Worm (Caenorhabditis elegans): ENCODE results near the gene C12D12.1.

The C12D12.1 gene

DNA sequence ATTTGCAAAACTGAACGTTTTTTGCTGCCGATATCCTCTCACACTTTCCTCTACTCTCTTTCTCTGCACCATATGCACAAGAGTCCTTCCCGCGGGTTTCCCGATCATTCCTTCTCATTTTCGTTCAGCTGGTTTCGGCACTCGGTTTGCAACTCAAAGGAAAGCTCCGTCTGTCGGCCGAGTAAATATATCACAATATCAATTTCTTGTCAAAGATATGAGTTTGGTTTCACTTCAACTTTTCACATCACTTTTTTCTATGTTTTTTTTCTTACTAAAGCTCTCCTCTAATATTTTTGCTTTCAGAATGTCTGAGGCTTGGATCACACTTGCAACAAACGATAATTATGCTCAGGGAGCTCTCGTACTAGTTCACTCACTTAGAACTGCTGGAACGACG lies 38.3 kb downstream of the C12D12.1 start, which contains the start of gene gyg-1:
TSS of gene gyg-1 (plus strand) at position 301 of the 400 bp plus-strand sequence.
- TF ChIP-seq skn-1 (tag; optimal IDR thresholded peaks at IDR 0.05): no peak
- peak; percentile 12 for TF ChIP-seq pha-4 (tag; optimal IDR thresholded peaks at IDR 0.05)

DNA sequence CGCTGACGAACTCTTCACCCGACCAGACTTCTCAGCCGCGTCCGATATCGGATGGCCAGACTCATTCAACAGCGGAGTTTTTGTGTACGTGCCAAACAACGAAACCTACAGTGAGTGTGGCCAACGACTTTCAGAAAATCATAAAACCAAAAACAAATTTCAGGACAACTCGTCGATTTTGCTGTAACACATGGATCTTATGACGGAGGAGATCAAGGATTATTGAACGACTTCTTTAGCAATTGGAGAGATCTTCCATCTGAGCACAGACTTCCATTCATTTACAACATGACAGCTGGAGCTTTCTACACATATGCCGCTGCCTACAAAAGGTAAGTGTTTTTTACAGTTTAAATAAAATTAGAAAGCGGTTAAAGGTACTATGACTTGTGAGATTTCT lies 39.0 kb downstream of the C12D12.1 start:
- no peak for TF ChIP-seq ceh-16 (tag; optimal IDR thresholded peaks at IDR 0.05)
- TF ChIP-seq ama-1 (optimal IDR thresholded peaks at IDR 0.05): no peak
- TF ChIP-seq mml-1 (tag; optimal IDR thresholded peaks at IDR 0.05): no peak
- TF ChIP-seq lsy-12 (tag; optimal IDR thresholded peaks at IDR 0.05): no peak
- no peak for TF ChIP-seq aly-2 (tag; optimal IDR thresholded peaks at IDR 0.05)
- TF ChIP-seq ztf-4 (tag; optimal IDR thresholded peaks at IDR 0.05): no peak
- no peak for TF ChIP-seq daf-12 (tag; optimal IDR thresholded peaks at IDR 0.05)
- TF ChIP-seq hmg-11 (tag; optimal IDR thresholded peaks at IDR 0.05): no peak
- TF ChIP-seq unc-62 (GFP tag; optimal IDR thresholded peaks at IDR 0.05): no peak
- no peak for TF ChIP-seq lin-15B (tag; optimal IDR thresholded peaks at IDR 0.05)
- TF ChIP-seq mdl-1 (tag; optimal IDR thresholded peaks at IDR 0.05): no peak
- TF ChIP-seq ztf-11 (tag; optimal IDR thresholded peaks at IDR 0.05): no peak
- TF ChIP-seq skn-1 (tag; optimal IDR thresholded peaks at IDR 0.05): no peak
- TF ChIP-seq pqm-1 (tag; optimal IDR thresholded peaks at IDR 0.05): no peak
- no peak for TF ChIP-seq unc-39 (tag; optimal IDR thresholded peaks at IDR 0.05)
- TF ChIP-seq nhr-25 (tag; optimal IDR thresholded peaks at IDR 0.05): no peak
- no peak for TF ChIP-seq nhr-12 (tag; optimal IDR thresholded peaks at IDR 0.05)
- no peak for TF ChIP-seq pha-4 (tag; optimal IDR thresholded peaks at IDR 0.05)
- TF ChIP-seq nhr-77 (tag; optimal IDR thresholded peaks at IDR 0.05): no peak

- TF ChIP-seq nhr-67 (tag; optimal IDR thresholded peaks at IDR 0.05): no peak
- TF ChIP-seq ceh-16 (tag; optimal IDR thresholded peaks at IDR 0.05): no peak
- TF ChIP-seq snpc-4 (tag; optimal IDR thresholded peaks at IDR 0.05): peak; percentile 18
- TF ChIP-seq nfya-1 (tag; optimal IDR thresholded peaks at IDR 0.05; ENCODE audit: insufficient read depth): peak; percentile 55
- TF ChIP-seq pha-4 (tag; optimal IDR thresholded peaks at IDR 0.05): peak; percentile 58
- peak; percentile 12 for TF ChIP-seq elt-2 (tag; optimal IDR thresholded peaks at IDR 0.05)
- peak; percentile 86 for TF ChIP-seq lin-39 (tag; optimal IDR thresholded peaks at IDR 0.05)
- TF ChIP-seq ama-1 (optimal IDR thresholded peaks at IDR 0.05): peak; percentile 61
- peak; percentile 61 for TF ChIP-seq egl-5 (tag; optimal IDR thresholded peaks at IDR 0.05)
- peak; percentile 62 for TF ChIP-seq nhr-23 (tag; optimal IDR thresholded peaks at IDR 0.05)
- TF ChIP-seq eor-1 (tag; optimal IDR thresholded peaks at IDR 0.05): no peak
- peak; percentile 72 for TF ChIP-seq nhr-25 (tag; optimal IDR thresholded peaks at IDR 0.05)
- peak; percentile 34 for TF ChIP-seq hmg-11 (tag; optimal IDR thresholded peaks at IDR 0.05)
Observed at ce11 chrX:3540861-3541260, 41.8 kb downstream of the C12D12.1 start.

- TF ChIP-seq nhr-25 (tag; optimal IDR thresholded peaks at IDR 0.05): no peak
- TF ChIP-seq nhr-11 (tag; optimal IDR thresholded peaks at IDR 0.05): no peak
- TF ChIP-seq unc-39 (tag; optimal IDR thresholded peaks at IDR 0.05): no peak
- no peak for TF ChIP-seq ztf-11 (tag; optimal IDR thresholded peaks at IDR 0.05)
- TF ChIP-seq fkh-10 (GFP tag; optimal IDR thresholded peaks at IDR 0.05): no peak
- TF ChIP-seq lin-15B (tag; optimal IDR thresholded peaks at IDR 0.05): no peak
- TF ChIP-seq sea-2 (GFP tag; optimal IDR thresholded peaks at IDR 0.05): no peak
- no peak for TF ChIP-seq ceh-9 (tag; optimal IDR thresholded peaks at IDR 0.05)
- TF ChIP-seq snpc-4 (tag; optimal IDR thresholded peaks at IDR 0.05): no peak
- no peak for TF ChIP-seq elt-1 (tag; optimal IDR thresholded peaks at IDR 0.05)
Observed at ce11 chrX:3542242-3542641, 43.2 kb downstream of the C12D12.1 start, which contains the start of gene rgs-7. Gene rgs-7 (plus strand): TSS chrX:3542542.

DNA sequence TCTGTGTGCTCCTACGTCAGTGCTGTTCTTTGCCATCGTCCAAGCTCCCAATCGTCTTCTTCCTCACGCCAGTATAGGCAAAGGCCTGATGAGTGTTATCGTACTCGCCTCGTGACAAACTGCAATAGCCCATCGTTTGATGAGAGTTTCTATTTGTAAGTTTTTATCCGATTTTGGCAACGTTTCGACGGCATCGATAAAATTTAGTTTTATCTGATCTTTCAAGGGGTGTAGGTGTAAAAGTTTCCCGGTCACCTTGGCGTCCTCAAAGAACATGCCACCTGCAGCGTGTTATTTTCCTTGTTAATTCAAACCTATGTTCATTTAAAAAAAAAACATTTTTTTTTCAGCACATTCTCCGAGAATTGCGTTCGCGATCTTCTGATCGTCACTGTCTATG lies 48.0 kb downstream of the C12D12.1 start:
- TF ChIP-seq nhr-25 (tag; optimal IDR thresholded peaks at IDR 0.05) (peak; percentile 32), ztf-4 (tag; optimal IDR thresholded peaks at IDR 0.05) (no peak), lin-39 (tag; optimal IDR thresholded peaks at IDR 0.05) (no peak), elt-1 (tag; optimal IDR thresholded peaks at IDR 0.05) (peak; percentile 73), jun-1 (tag; optimal IDR thresholded peaks at IDR 0.05) (no peak), nhr-23 (tag; optimal IDR thresholded peaks at IDR 0.05) (no peak), nhr-67 (tag; optimal IDR thresholded peaks at IDR 0.05) (no peak), aly-2 (tag; optimal IDR thresholded peaks at IDR 0.05) (no peak), lin-15B (tag; optimal IDR thresholded peaks at IDR 0.05) (no peak)

DNA sequence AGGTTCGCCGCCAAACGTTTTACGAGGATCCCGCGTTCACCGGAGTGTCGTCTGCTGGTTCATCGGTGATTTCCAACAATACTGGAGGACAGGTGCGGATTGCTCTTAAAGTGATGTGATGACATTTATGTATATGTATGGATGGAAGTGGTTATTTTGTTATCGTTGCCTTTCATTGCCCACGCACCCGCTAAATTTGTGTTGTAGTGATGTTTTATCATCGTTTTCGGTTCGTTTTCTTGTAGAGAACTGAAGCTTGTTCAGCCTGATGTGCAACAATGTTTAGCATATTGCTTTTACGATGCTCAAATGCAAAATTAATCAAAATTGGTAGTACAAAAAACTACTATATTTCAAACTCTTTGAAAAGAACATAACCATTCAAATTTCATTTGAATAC lies 48.8 kb downstream of the C12D12.1 start:
- TF ChIP-seq fkh-2 (tag; optimal IDR thresholded peaks at IDR 0.05) (no peak), elt-2 (tag; optimal IDR thresholded peaks at IDR 0.05) (peak; percentile 31)

All from whole organism, L3 larva.